Fruit fly (Drosophila melanogaster) whole organism, prepupa: Measurements from ENCODE around the gene Qsox2.

Source experiments
- Blimp-1 ChIP-seq: fragments of 200-800 bp; sonication (Bioruptor generic); optimal IDR thresholded peaks from 3 replicates; lab custom pipeline; 2017; ENCODE audit warnings: missing biosample characterization, missing genetic modification characterization, mild to moderate bottlenecking, moderate library complexity, missing genetic modification reagents
- CG11294 ChIP-seq: fragments of 200-800 bp; sonication (Bioruptor generic); IDR thresholded peaks from 2 replicates; pipeline ENCODE4 v1.3.6; 2022; ENCODE audit warnings: missing biosample characterization, missing genetic modification characterization
- CG11762 ChIP-seq: fragments of 200-800 bp; sonication (Bioruptor generic); optimal IDR thresholded peaks from 3 replicates; lab custom pipeline; 2016; ENCODE audit warnings: missing biosample characterization, missing genetic modification characterization; ENCODE audit not compliant: insufficient read depth
- CG15336 ChIP-seq: fragments of 200-800 bp; sonication (Bioruptor generic); IDR thresholded peaks from 2 replicates; pipeline ENCODE4 v1.3.6; 2022; ENCODE audit warnings: missing biosample characterization, missing genetic modification characterization
- CG1621 ChIP-seq: fragments of 200-800 bp; sonication (Bioruptor generic); optimal IDR thresholded peaks from 3 replicates; lab custom pipeline; 2018; ENCODE audit warnings: missing biosample characterization, mild to moderate bottlenecking, missing genetic modification characterization
- CG16779 ChIP-seq: fragments of 200-800 bp; sonication (Bioruptor generic); optimal IDR thresholded peaks from 3 replicates; lab custom pipeline; 2017; ENCODE audit warnings: missing biosample characterization, mild to moderate bottlenecking, missing genetic modification characterization
- CG3032 ChIP-seq: fragments of 200-800 bp; optimal IDR thresholded peaks from 2 replicates; lab custom pipeline; 2019; ENCODE audit warnings: missing biosample characterization, mild to moderate bottlenecking, missing genetic modification characterization, moderate library complexity
- CG31627 ChIP-seq: fragments of 200-800 bp; sonication (Bioruptor generic); optimal IDR thresholded peaks from 3 replicates; lab custom pipeline; 2016; ENCODE audit warnings: missing biosample characterization, missing genetic modification characterization
- CG34406 ChIP-seq: fragments of 200-800 bp; sonication (Bioruptor generic); optimal IDR thresholded peaks from 3 replicates; lab custom pipeline; 2016; ENCODE audit warnings: missing biosample characterization, missing genetic modification characterization
- CG4318 ChIP-seq: fragments of 200-800 bp; sonication (Bioruptor generic); optimal IDR thresholded peaks from 3 replicates; lab custom pipeline; 2017; ENCODE audit warnings: missing biosample characterization, mild to moderate bottlenecking, missing genetic modification characterization
- CG6163 ChIP-seq: fragments of 200-800 bp; sonication (Bioruptor generic); IDR thresholded peaks from 3 replicates; pipeline ENCODE4 v1.3.6; 2022; ENCODE audit warnings: missing biosample characterization, missing genetic modification characterization
- CG6792 ChIP-seq: fragments of 200-800 bp; sonication (Bioruptor generic); optimal IDR thresholded peaks from 3 replicates; lab custom pipeline; 2016; ENCODE audit warnings: missing biosample characterization, missing genetic modification characterization
- CG6808 ChIP-seq: fragments of 200-800 bp; sonication (Bioruptor generic); optimal IDR thresholded peaks from 3 replicates; lab custom pipeline; 2017; ENCODE audit warnings: missing biosample characterization, missing genetic modification characterization, mild to moderate bottlenecking, moderate library complexity, missing genetic modification reagents
- CG6854 ChIP-seq: fragments of 200-800 bp; sonication (Bioruptor generic); optimal IDR thresholded peaks from 2 replicates; lab custom pipeline; 2017; ENCODE audit warnings: missing biosample characterization, mild to moderate bottlenecking, missing genetic modification characterization
- CG7368 ChIP-seq: fragments of 200-800 bp; sonication (Bioruptor generic); optimal IDR thresholded peaks from 3 replicates; lab custom pipeline; 2016; ENCODE audit warnings: missing biosample characterization, missing genetic modification characterization
- CG8119 ChIP-seq: fragments of 200-800 bp; sonication (Bioruptor generic); IDR thresholded peaks from 3 replicates; pipeline ENCODE4 v1.3.6; 2022; ENCODE audit warnings: missing biosample characterization, missing genetic modification characterization
- CG8319 ChIP-seq: fragments of 200-800 bp; sonication (Bioruptor generic); optimal IDR thresholded peaks from 3 replicates; lab custom pipeline; 2016; ENCODE audit warnings: missing biosample characterization, missing genetic modification characterization
- CG8632 ChIP-seq: fragments of 200-800 bp; sonication (Bioruptor generic); optimal IDR thresholded peaks from 3 replicates; lab custom pipeline; 2016; ENCODE audit warnings: missing biosample characterization, missing genetic modification characterization
- Eip75B ChIP-seq: fragments of 200-800 bp; sonication (Bioruptor generic); optimal IDR thresholded peaks from 3 replicates; lab custom pipeline; 2016; ENCODE audit warnings: missing biosample characterization, missing genetic modification characterization
- Eip78C ChIP-seq: fragments of 200-800 bp; sonication (Bioruptor generic); peaks from one replicate; lab custom pipeline; 2016; ENCODE audit warnings: missing biosample characterization, missing genetic modification characterization
- Eip93F ChIP-seq: fragments of 200-800 bp; sonication (Bioruptor generic); optimal IDR thresholded peaks from 2 replicates; lab custom pipeline; 2016; ENCODE audit warnings: missing biosample characterization, mild to moderate bottlenecking, missing genetic modification characterization
- Gug ChIP-seq: fragments of 200-800 bp; sonication (Bioruptor generic); IDR thresholded peaks from 2 replicates; pipeline ENCODE4 v1.3.6; 2022; ENCODE audit warnings: missing biosample characterization, missing genetic modification characterization
- Hr38 ChIP-seq: sonication (Bioruptor generic); optimal IDR thresholded peaks from 2 replicates; lab custom pipeline; 2016; ENCODE audit warnings: missing biosample characterization, missing genetic modification characterization
- Hr4 ChIP-seq: fragments of 200-800 bp; sonication (Bioruptor generic); optimal IDR thresholded peaks from 3 replicates; lab custom pipeline; 2016; ENCODE audit warnings: missing biosample characterization, missing genetic modification characterization
- Lpt ChIP-seq: fragments of 200-800 bp; sonication (Bioruptor generic); optimal IDR thresholded peaks from 3 replicates; lab custom pipeline; 2016; ENCODE audit warnings: missing biosample characterization, missing genetic modification characterization
- OdsH ChIP-seq: fragments of 200-800 bp; sonication (Bioruptor generic); optimal IDR thresholded peaks from 3 replicates; lab custom pipeline; 2016; ENCODE audit warnings: missing biosample characterization, missing genetic modification characterization
- Smox ChIP-seq: fragments of 200-800 bp; sonication (Bioruptor generic); optimal IDR thresholded peaks from 3 replicates; lab custom pipeline; 2016; ENCODE audit warnings: missing biosample characterization, missing genetic modification characterization
- Sox14 ChIP-seq: fragments of 200-800 bp; sonication (Bioruptor generic); optimal IDR thresholded peaks from 3 replicates; lab custom pipeline; 2016; ENCODE audit warnings: missing biosample characterization, missing genetic modification characterization
- Sox15 ChIP-seq: fragments of 200-800 bp; sonication (Bioruptor generic); optimal IDR thresholded peaks from 3 replicates; lab custom pipeline; 2016; ENCODE audit warnings: missing biosample characterization, missing genetic modification characterization
- achi ChIP-seq: fragments of 200-800 bp; sonication (Bioruptor generic); optimal IDR thresholded peaks from 3 replicates; lab custom pipeline; 2016; ENCODE audit warnings: missing biosample characterization, missing genetic modification characterization
- acj6 ChIP-seq: fragments of 200-800 bp; sonication (Bioruptor generic); optimal IDR thresholded peaks from 3 replicates; lab custom pipeline; 2016; ENCODE audit warnings: missing biosample characterization, missing genetic modification characterization
- cyc ChIP-seq: fragments of 200-800 bp; sonication (Bioruptor generic); optimal IDR thresholded peaks from 3 replicates; lab custom pipeline; 2016; ENCODE audit warnings: missing biosample characterization, missing genetic modification characterization
- dac ChIP-seq: fragments of 200-800 bp; sonication (Bioruptor generic); optimal IDR thresholded peaks from 2 replicates; lab custom pipeline; 2017; ENCODE audit warnings: missing biosample characterization, mild to moderate bottlenecking, missing genetic modification characterization
- dsx ChIP-seq: fragments of 200-800 bp; optimal IDR thresholded peaks from 3 replicates; lab custom pipeline; 2019; ENCODE audit warnings: missing biosample characterization, mild to moderate bottlenecking, missing genetic modification characterization, moderate library complexity; ENCODE audit not compliant: poor library complexity, severe bottlenecking
- esn ChIP-seq: fragments of 200-800 bp; sonication (Bioruptor generic); optimal IDR thresholded peaks from 2 replicates; lab custom pipeline; 2016; ENCODE audit warnings: missing biosample characterization, mild to moderate bottlenecking, missing genetic modification characterization, moderate library complexity
- fd59A ChIP-seq: fragments of 200-800 bp; sonication (Bioruptor generic); optimal IDR thresholded peaks from 2 replicates; lab custom pipeline; 2017; ENCODE audit warnings: missing biosample characterization, mild to moderate bottlenecking, missing genetic modification characterization, missing genetic modification reagents
- fd85E ChIP-seq: fragments of 200-800 bp; sonication (Bioruptor generic); optimal IDR thresholded peaks from 3 replicates; lab custom pipeline; 2016; ENCODE audit warnings: missing biosample characterization, missing genetic modification characterization
- fkh ChIP-seq: fragments of 200-800 bp; sonication (Bioruptor generic); optimal IDR thresholded peaks from 3 replicates; lab custom pipeline; 2017; ENCODE audit warnings: missing biosample characterization, mild to moderate bottlenecking, missing genetic modification characterization, moderate library complexity
- lz ChIP-seq: fragments of 200-800 bp; sonication (Bioruptor generic); optimal IDR thresholded peaks from 3 replicates; lab custom pipeline; 2016; ENCODE audit warnings: missing biosample characterization, missing genetic modification characterization
- net ChIP-seq: fragments of 200-800 bp; sonication (Bioruptor generic); optimal IDR thresholded peaks from 3 replicates; lab custom pipeline; 2016; ENCODE audit warnings: missing biosample characterization, missing genetic modification characterization
- pdm3 ChIP-seq: fragments of 200-800 bp; sonication (Bioruptor generic); optimal IDR thresholded peaks from 3 replicates; lab custom pipeline; 2016; ENCODE audit warnings: missing biosample characterization, missing genetic modification characterization
- salr ChIP-seq, 2 experiments: fragments of 200-800 bp; sonication (Bioruptor generic); optimal IDR thresholded peaks; 3 replicates each; lab custom pipeline; 2016 to 2018; ENCODE audit warnings: missing biosample characterization in 2 of 2, missing genetic modification characterization in 2 of 2, mild to moderate bottlenecking in 1 of 2
- spab ChIP-seq: fragments of 200-800 bp; sonication (Bioruptor generic); optimal IDR thresholded peaks from 2 replicates; lab custom pipeline; 2017; ENCODE audit warnings: missing biosample characterization, mild to moderate bottlenecking, missing genetic modification characterization, missing genetic modification reagents
- ss ChIP-seq, 2 experiments: fragments of 200-800 bp; sonication (Bioruptor generic); optimal IDR thresholded peaks; 2 replicates in 1 of 2; 3 replicates in 1 of 2; lab custom pipeline; 2017 to 2018; ENCODE audit warnings: mild to moderate bottlenecking in 2 of 2, missing biosample characterization in 2 of 2, missing genetic modification characterization in 2 of 2, moderate library complexity in 1 of 2
- topi ChIP-seq: fragments of 200-800 bp; sonication (Bioruptor generic); optimal IDR thresholded peaks from 3 replicates; lab custom pipeline; 2016; ENCODE audit warnings: missing biosample characterization, missing genetic modification characterization
- vri ChIP-seq: fragments of 200-800 bp; sonication (Bioruptor generic); optimal IDR thresholded peaks from 3 replicates; lab custom pipeline; 2016; ENCODE audit warnings: missing biosample characterization, mild to moderate bottlenecking, missing genetic modification characterization

The Qsox2 gene

dm6 chr3R:21931346-21931745 is 17.8 kb downstream of the Qsox2 start (continued):
- TF ChIP-seq Sox14 = no peak
- TF ChIP-seq CG34406 (GFP tag; lab: Kevin White, UChicago) = peak; percentile 66
- no peak for TF ChIP-seq CG1621 (tag; lab: Kevin White, UChicago)
- TF ChIP-seq dsx (GFP tag; lab: Kevin White, UChicago) = no peak
- peak; percentile 42 for TF ChIP-seq CG6792 (GFP tag; lab: Kevin White, UChicago)
- TF ChIP-seq Blimp-1 (GFP tag; lab: Kevin White, UChicago) = no peak
- TF ChIP-seq acj6 (GFP tag; lab: Kevin White, UChicago) = peak; percentile 70

DNA sequence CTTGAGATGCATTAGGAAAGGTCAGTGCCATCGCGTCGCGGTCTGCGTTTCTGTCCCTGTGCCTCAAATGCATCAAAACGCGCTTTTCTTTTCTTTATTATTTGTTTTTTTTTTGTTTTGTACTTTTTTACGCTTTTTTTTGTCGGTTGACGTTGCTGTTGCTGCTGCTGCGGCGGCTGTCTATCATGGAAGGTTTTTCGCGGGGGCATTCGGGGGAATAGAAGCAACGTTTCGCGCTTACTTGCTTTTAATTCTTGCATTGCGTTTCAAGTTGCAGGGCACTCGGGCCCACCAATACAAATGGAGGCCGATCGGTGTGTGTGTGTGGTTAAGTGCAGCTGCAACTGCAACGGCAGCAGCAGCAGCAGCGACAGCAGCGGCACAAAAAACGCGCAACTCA is 20.4 kb downstream of the Qsox2 start:
- no peak for TF ChIP-seq achi (GFP tag; lab: Kevin White, UChicago)
- TF ChIP-seq Eip78C (GFP tag; lab: Kevin White, UChicago) = peak; percentile 43
- peak; percentile 11 to 22 for TF ChIP-seq ss (GFP tag; optimal IDR thresholded peaks at IDR 0.05; lab: Kevin White, UChicago)
- TF ChIP-seq CG16779 (tag; lab: Kevin White, UChicago) = peak; percentile 7
- TF ChIP-seq CG6808 (GFP tag; lab: Kevin White, UChicago) = peak; percentile 17
- no peak for TF ChIP-seq fkh
- peak; percentile 45; the same call in 1 of the 3 replicates for TF ChIP-seq CG6163 (GFP tag; lab: Robert Waterston, UW)

dm6 chr3R:21935191-21935590 is 21.6 kb downstream of the Qsox2 start:
- TF ChIP-seq esn (GFP tag; lab: Kevin White, UChicago) (peak; percentile 60), Hr38 (GFP tag; lab: Kevin White, UChicago) (no peak), cyc (GFP tag; lab: Kevin White, UChicago) (peak; percentile 60), CG8119 (GFP tag; lab: Robert Waterston, UW) (0 out of 3 replicates have a peak, but pooled peaks have one; percentile 37), spab (GFP tag; lab: Kevin White, UChicago) (peak; percentile 59), fd85E (GFP tag; lab: Kevin White, UChicago) (no peak), fkh (no peak), topi (GFP tag; lab: Kevin White, UChicago) (peak; percentile 49), Smox (peak; percentile 54), CG6808 (GFP tag; lab: Kevin White, UChicago) (peak; percentile 65), OdsH (GFP tag; lab: Kevin White, UChicago) (peak; percentile 61), CG11762 (no peak), Hr4 (peak; percentile 43), achi (GFP tag; lab: Kevin White, UChicago) (peak; percentile 64), CG8319 (GFP tag; lab: Kevin White, UChicago) (peak; percentile 6), dsx (GFP tag; lab: Kevin White, UChicago) (peak; percentile 61), vri (GFP tag; lab: Kevin White, UChicago) (peak; percentile 16), Eip93F (no peak), dac (GFP tag; lab: Kevin White, UChicago) (no peak), pdm3 (GFP tag; lab: Kevin White, UChicago) (peak; percentile 59), CG15336 (0 out of 2 replicates have a peak, but pooled peaks have one; percentile 32), fd59A (GFP tag; lab: Kevin White, UChicago) (peak; percentile 36), CG4318 (GFP tag; lab: Kevin White, UChicago) (no peak), net (GFP tag; lab: Kevin White, UChicago) (peak; percentile 47), Eip78C (GFP tag; lab: Kevin White, UChicago) (peak; percentile 91), CG34406 (GFP tag; lab: Kevin White, UChicago) (no peak), Gug (no peak), CG3032 (tag; lab: Kevin White, UChicago) (peak; percentile 70), Sox15 (GFP tag; lab: Kevin White, UChicago) (peak; percentile 23), CG8632 (GFP tag; lab: Kevin White, UChicago) (peak; percentile 36), Eip75B (peak; percentile 69), CG7368 (GFP tag; lab: Kevin White, UChicago) (peak; percentile 26), CG31627 (peak; percentile 54), salr (GFP tag; optimal IDR thresholded peaks at IDR 0.05; lab: Kevin White, UChicago) (peak; percentile 22 to 43), lz (GFP tag; lab: Kevin White, UChicago) (peak; percentile 70), CG11294 (GFP tag; lab: Robert Waterston, UW) (no peak), CG6163 (GFP tag; lab: Robert Waterston, UW) (peak; percentile 59; the same call in 2 of the 3 replicates), CG1621 (tag; lab: Kevin White, UChicago) (peak; percentile 61), CG6854 (GFP tag; lab: Kevin White, UChicago) (no peak), Lpt (GFP tag; lab: Kevin White, UChicago) (no peak), Sox14 (peak; percentile 58)
